Worm (Caenorhabditis elegans) whole organism, L2 larva: ENCODE results near the gene C33C12.11.

Source experiments
- C34F6.9 ChIP-seq: fragments of 150-350 bp; optimal IDR thresholded peaks from 2 replicates; lab custom pipeline; 2014; ENCODE audit warnings: missing biosample characterization, missing genetic modification characterization
- F13H6.1 ChIP-seq: sonication (generic microtip); optimal IDR thresholded peaks from 2 replicates; lab custom pipeline; 2016; ENCODE audit warnings: missing genetic modification characterization, missing compliant biosample characterization
- R02D3.7 ChIP-seq: fragments of 150-350 bp; optimal IDR thresholded peaks from 2 replicates; lab custom pipeline; 2014; ENCODE audit warnings: missing biosample characterization, missing genetic modification characterization
- Y55F3AM.14 ChIP-seq: fragments of 200-800 bp; sonication (Bioruptor generic); optimal IDR thresholded peaks from 2 replicates; lab custom pipeline; 2018; ENCODE audit warnings: mild to moderate bottlenecking, missing genetic modification characterization, missing compliant biosample characterization
- ZK546.5 ChIP-seq: sonication (generic microtip); optimal IDR thresholded peaks from 2 replicates; lab custom pipeline; 2017; ENCODE audit warnings: missing biosample characterization, missing genetic modification characterization
- ama-1 ChIP-seq: fragments of 150-350 bp; optimal IDR thresholded peaks from 2 replicates; lab custom pipeline; 2018; ENCODE audit warnings: inconsistent platforms
- blmp-1 ChIP-seq: sonication (generic microtip); optimal IDR thresholded peaks from 2 replicates; lab custom pipeline; 2017; ENCODE audit warnings: missing genetic modification characterization, mild to moderate bottlenecking, missing compliant biosample characterization, antibody characterized with exemption, moderate library complexity; ENCODE audit not compliant: insufficient read depth
- ceh-16 ChIP-seq: fragments of 150-350 bp; optimal IDR thresholded peaks from 2 replicates; lab custom pipeline; 2014; ENCODE audit warnings: missing biosample characterization, missing genetic modification characterization
- ceh-82 ChIP-seq: fragments of 150-350 bp; optimal IDR thresholded peaks from 2 replicates; lab custom pipeline; 2014; ENCODE audit warnings: missing biosample characterization, missing genetic modification characterization
- dmd-4 ChIP-seq: sonication (generic microtip); optimal IDR thresholded peaks from 2 replicates; lab custom pipeline; 2017; ENCODE audit warnings: missing biosample characterization, missing genetic modification characterization
- elt-1 ChIP-seq: fragments of 150-350 bp; optimal IDR thresholded peaks from 2 replicates; lab custom pipeline; 2014; ENCODE audit warnings: missing biosample characterization, missing genetic modification characterization
- fos-1 ChIP-seq: fragments of 150-350 bp; optimal IDR thresholded peaks from 2 replicates; lab custom pipeline; 2014; ENCODE audit warnings: missing biosample characterization, missing genetic modification characterization
- lin-11 ChIP-seq: fragments of 150-350 bp; sonication (generic microtip); optimal IDR thresholded peaks from 2 replicates; lab custom pipeline; 2014; ENCODE audit warnings: missing biosample characterization, missing genetic modification characterization, inconsistent platforms, mixed read lengths
- lin-13 ChIP-seq: fragments of 150-350 bp; optimal IDR thresholded peaks from 2 replicates; lab custom pipeline; 2014; ENCODE audit warnings: missing biosample characterization, missing genetic modification reagents, missing genetic modification characterization
- lin-39 ChIP-seq: fragments of 150-350 bp; optimal IDR thresholded peaks from 2 replicates; lab custom pipeline; 2014; ENCODE audit warnings: missing biosample characterization, missing genetic modification reagents, missing genetic modification characterization
- lsy-2 ChIP-seq, 2 experiments: fragments of 150-350 bp in 1 of 2; sonication (generic microtip) in 1 of 2; optimal IDR thresholded peaks; 2 replicates each; lab custom pipeline; 2014 to 2017; ENCODE audit warnings: missing biosample characterization in 2 of 2, missing genetic modification characterization in 2 of 2
- mbf-1 ChIP-seq: sonication (generic microtip); optimal IDR thresholded peaks from 2 replicates; lab custom pipeline; 2017; ENCODE audit warnings: missing biosample characterization, missing genetic modification characterization
- mdl-1 ChIP-seq, 2 experiments: fragments of 150-350 bp in 1 of 2; sonication (generic microtip) in 1 of 2; optimal IDR thresholded peaks; 2 replicates each; lab custom pipeline; 2017; ENCODE audit warnings: missing biosample characterization in 2 of 2, missing genetic modification characterization in 2 of 2
- nhr-11 ChIP-seq: fragments of 150-350 bp; optimal IDR thresholded peaks from 2 replicates; lab custom pipeline; 2014; ENCODE audit warnings: missing biosample characterization, missing genetic modification characterization
- nhr-129 ChIP-seq: fragments of 150-350 bp; optimal IDR thresholded peaks from 2 replicates; lab custom pipeline; 2014; ENCODE audit warnings: missing biosample characterization, missing genetic modification characterization
- nhr-25 ChIP-seq: fragments of 150-350 bp; sonication (generic microtip); optimal IDR thresholded peaks from 3 replicates; lab custom pipeline; 2014; ENCODE audit warnings: missing biosample characterization, missing genetic modification characterization
- nhr-6 ChIP-seq: fragments of 150-350 bp; optimal IDR thresholded peaks from 2 replicates; lab custom pipeline; 2014; ENCODE audit warnings: missing biosample characterization, missing genetic modification characterization
- nhr-77 ChIP-seq: fragments of 150-350 bp; optimal IDR thresholded peaks from 2 replicates; lab custom pipeline; 2014; ENCODE audit warnings: missing biosample characterization, missing genetic modification characterization
- peb-1 ChIP-seq: fragments of 150-350 bp; optimal IDR thresholded peaks from 2 replicates; lab custom pipeline; 2014; ENCODE audit warnings: missing biosample characterization, missing genetic modification characterization
- sem-4 ChIP-seq: fragments of 150-350 bp; optimal IDR thresholded peaks from 2 replicates; lab custom pipeline; 2014; ENCODE audit warnings: missing biosample characterization, missing genetic modification reagents, missing genetic modification characterization
- snpc-4 ChIP-seq: fragments of 150-350 bp; optimal IDR thresholded peaks from 2 replicates; lab custom pipeline; 2014; ENCODE audit warnings: missing biosample characterization, missing genetic modification characterization
- unc-39 ChIP-seq: fragments of 150-350 bp; optimal IDR thresholded peaks from 2 replicates; lab custom pipeline; 2014; ENCODE audit warnings: missing biosample characterization, missing genetic modification characterization
- unc-55 ChIP-seq: fragments of 150-350 bp; sonication (generic microtip); optimal IDR thresholded peaks from 3 replicates; lab custom pipeline; 2014; ENCODE audit warnings: missing biosample characterization, missing genetic modification reagents, missing genetic modification characterization
- unc-62 ChIP-seq: fragments of 150-350 bp; optimal IDR thresholded peaks from 2 replicates; lab custom pipeline; 2014; ENCODE audit warnings: missing biosample characterization, missing genetic modification reagents, missing genetic modification characterization
- zag-1 ChIP-seq: fragments of 150-350 bp; optimal IDR thresholded peaks from 2 replicates; lab custom pipeline; 2014; ENCODE audit warnings: missing biosample characterization, missing genetic modification characterization
- ztf-4 ChIP-seq: fragments of 150-350 bp; optimal IDR thresholded peaks from 2 replicates; lab custom pipeline; 2014; ENCODE audit warnings: missing biosample characterization, missing genetic modification characterization

Gene C33C12.11

DNA sequence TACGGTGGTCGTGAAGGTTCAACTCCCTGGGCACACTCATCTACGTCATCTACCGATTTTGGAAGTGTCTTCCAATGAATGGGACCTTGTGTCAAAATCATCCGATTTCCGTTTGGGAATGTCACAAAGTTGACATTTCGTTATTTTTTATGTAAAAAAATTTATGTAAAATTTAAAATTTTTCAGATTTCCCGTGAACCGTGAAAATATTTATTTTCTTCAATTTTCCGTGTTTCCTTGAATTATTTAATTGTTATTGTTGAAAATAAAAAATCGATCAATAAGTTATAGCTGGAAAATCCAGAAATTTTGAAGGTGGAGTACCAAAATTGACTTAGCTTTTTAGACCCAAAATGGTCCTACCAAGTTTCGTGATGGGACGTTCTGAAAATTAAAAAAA lies 28.0 kb downstream of the C33C12.11 start, which contains the start of gene hpo-7:
TSS of gene hpo-7 (minus strand) at position 101 of the 400 bp plus-strand sequence.
- no peak for TF ChIP-seq dmd-4 (tag; lab: Kevin White, UChicago)

- TF ChIP-seq peb-1 (tag; lab: Kevin White, UChicago) (no peak), ama-1 (lab: Kevin White, UChicago) (no peak), nhr-25 (no peak), lin-13 (no peak), unc-55 (no peak), unc-39 (tag; lab: Kevin White, UChicago) (no peak), Y55F3AM.14 (GFP tag; lab: Kevin White, UChicago) (no peak), elt-1 (no peak), nhr-129 (tag; lab: Kevin White, UChicago) (no peak), ZK546.5 (tag; lab: Kevin White, UChicago) (no peak), lin-11 (no peak), mbf-1 (no peak), ceh-16 (tag; lab: Kevin White, UChicago) (no peak), nhr-77 (tag; lab: Kevin White, UChicago) (no peak), lin-39 (tag; lab: Kevin White, UChicago) (no peak), zag-1 (tag; lab: Kevin White, UChicago) (no peak)
Observed at ce11 chrII:2130770-2131169, 32.9 kb downstream of the C33C12.11 start, which contains the start of gene sdz-28. TSS of gene sdz-28 (plus strand) at chrII:2131070.

DNA sequence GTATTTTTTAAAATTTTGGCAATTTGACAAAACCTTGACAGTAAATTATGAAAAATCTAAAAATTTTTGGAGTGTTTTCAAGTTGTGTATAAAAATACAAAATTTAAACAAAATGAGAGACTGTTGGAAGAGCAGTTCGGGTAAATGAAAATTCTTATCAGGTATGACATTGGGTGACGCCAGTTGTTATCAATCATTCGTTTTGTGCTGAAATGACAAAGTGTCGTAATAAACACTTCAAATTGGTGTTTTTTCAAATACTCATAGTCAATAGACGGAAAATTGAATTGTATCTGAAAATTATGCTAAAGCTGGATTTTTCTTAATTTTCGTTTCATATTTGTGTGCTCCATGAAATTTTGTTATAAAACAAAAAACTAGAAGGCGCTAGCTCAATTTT lies 40.9 kb downstream of the C33C12.11 start:
- TF ChIP-seq lin-11: no peak
- TF ChIP-seq fos-1 (tag; lab: Kevin White, UChicago): peak; percentile 76

ce11 chrII:2122091-2122490 lies 41.5 kb downstream of the C33C12.11 start, which contains the start of gene math-37:
TSS of gene math-37 (minus strand) at chrII:2122191.
- no peak for TF ChIP-seq snpc-4 (tag; lab: Kevin White, UChicago)
- peak; percentile 48 for TF ChIP-seq fos-1 (tag; lab: Kevin White, UChicago)

DNA sequence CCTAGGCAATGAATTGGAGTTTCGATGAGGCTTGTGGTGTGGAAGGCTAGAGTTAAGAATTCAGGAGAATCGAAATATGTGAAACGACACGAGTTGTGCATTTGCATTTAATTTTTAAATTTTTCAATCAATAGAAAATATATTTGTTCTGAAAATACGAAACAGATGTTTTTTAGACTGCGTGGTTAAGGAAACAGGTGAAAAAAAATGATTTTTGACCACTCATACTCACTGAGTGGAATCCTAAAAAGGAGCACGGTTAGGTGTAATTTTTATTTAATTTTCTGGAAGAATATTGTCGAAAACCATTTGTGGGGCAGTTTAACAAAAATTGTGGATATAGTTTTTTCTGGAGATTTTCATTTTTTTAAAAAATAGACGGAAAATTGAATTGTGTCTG lies 46.8 kb downstream of the C33C12.11 start, which contains the start of gene srh-195:
TSS of gene srh-195 (minus strand) at position 101 of the 400 bp plus-strand sequence.
- no peak for TF ChIP-seq lin-13
- TF ChIP-seq blmp-1: no peak
- no peak for TF ChIP-seq R02D3.7
- no peak for TF ChIP-seq sem-4 (tag; lab: Kevin White, UChicago)
- no peak for TF ChIP-seq nhr-11
- TF ChIP-seq fos-1 (tag; lab: Kevin White, UChicago): no peak
- TF ChIP-seq F13H6.1 (tag; lab: Kevin White, UChicago): no peak
- no peak for TF ChIP-seq unc-62 (GFP tag; lab: Kevin White, UChicago)
- no peak for TF ChIP-seq dmd-4 (tag; lab: Kevin White, UChicago)
- TF ChIP-seq peb-1 (tag; lab: Kevin White, UChicago): no peak
- TF ChIP-seq zag-1 (tag; lab: Kevin White, UChicago): no peak
- no peak for TF ChIP-seq unc-39 (tag; lab: Kevin White, UChicago)
- TF ChIP-seq ceh-82 (tag; lab: Kevin White, UChicago): no peak
- no peak for TF ChIP-seq ama-1 (lab: Kevin White, UChicago)
- no peak for TF ChIP-seq mbf-1

- TF ChIP-seq dmd-4 (tag; lab: Kevin White, UChicago) (no peak), nhr-6 (tag; lab: Kevin White, UChicago) (no peak), Y55F3AM.14 (GFP tag; lab: Kevin White, UChicago) (no peak), ztf-4 (tag; lab: Kevin White, UChicago) (no peak), C34F6.9 (tag; lab: Kevin White, UChicago) (no peak), lin-11 (no peak), mdl-1 (tag; optimal IDR thresholded peaks at IDR 0.05; lab: Kevin White, UChicago) (no peak), lsy-2 (tag; optimal IDR thresholded peaks at IDR 0.05; lab: Kevin White, UChicago) (no peak)
Observed at ce11 chrII:2114488-2114887, 49.1 kb downstream of the C33C12.11 start.
